Worm (Caenorhabditis elegans) whole organism, L1 larva: ENCODE results near the gene srw-44.
"Not testable (repeated sequence)": the region's sequence is repeated elsewhere in the genome, so short reads cannot be mapped to it uniquely, and the experiment has no call there.

ENCODE experiments used
- C04F5.9 ChIP-seq: sonication (generic microtip); optimal IDR thresholded peaks from 2 replicates; lab custom pipeline; 2016; ENCODE audit warnings: missing genetic modification characterization, missing compliant biosample characterization
- C16A3.4 ChIP-seq: fragments of 150-350 bp; optimal IDR thresholded peaks from 2 replicates; lab custom pipeline; 2014; ENCODE audit warnings: missing biosample characterization, missing genetic modification characterization
- Y116A8C.19 ChIP-seq: sonication (generic microtip); optimal IDR thresholded peaks from 2 replicates; lab custom pipeline; 2016; ENCODE audit warnings: missing compliant biosample characterization, missing genetic modification characterization, borderline replicate concordance
- ama-1 ChIP-seq: fragments of 150-350 bp; optimal IDR thresholded peaks from 2 replicates; lab custom pipeline; 2014
- ceh-63 ChIP-seq: fragments of 200-800 bp; sonication (Bioruptor generic); optimal IDR thresholded peaks from 2 replicates; lab custom pipeline; 2018; ENCODE audit warnings: mild to moderate bottlenecking, missing genetic modification characterization, missing compliant biosample characterization
- ceh-8 ChIP-seq: fragments of 200-800 bp; sonication (Bioruptor generic); optimal IDR thresholded peaks from 2 replicates; lab custom pipeline; 2018; ENCODE audit warnings: mild to moderate bottlenecking, missing genetic modification characterization, moderate library complexity, missing compliant biosample characterization
- ceh-82 ChIP-seq, 3 experiments: fragments of 150-350 bp in 1 of 3; sonication (generic microtip) in 2 of 3; optimal IDR thresholded peaks; 2 replicates each; lab custom pipeline; 2014 to 2017; ENCODE audit warnings: missing biosample characterization in 3 of 3, missing genetic modification characterization in 3 of 3
- dpl-1 ChIP-seq, 3 experiments: fragments of 150-350 bp in 2 of 3; sonication (generic microtip) in 1 of 3; optimal IDR thresholded peaks; 2 replicates each; lab custom pipeline; 2014 to 2017; ENCODE audit warnings: missing biosample characterization in 3 of 3, missing genetic modification characterization in 3 of 3, missing genetic modification reagents in 3 of 3
- elt-2 ChIP-seq: sonication (generic microtip); optimal IDR thresholded peaks from 2 replicates; lab custom pipeline; 2016; ENCODE audit warnings: missing genetic modification characterization, mild to moderate bottlenecking, inconsistent platforms, missing compliant biosample characterization, missing genetic modification reagents
- ets-5 ChIP-seq: fragments of 200-800 bp; sonication (Bioruptor generic); IDR thresholded peaks from 2 replicates; pipeline ENCODE4 v1.3.6; 2022; ENCODE audit warnings: missing genetic modification characterization, missing compliant biosample characterization
- fkh-10 ChIP-seq: sonication (generic microtip); optimal IDR thresholded peaks from 2 replicates; lab custom pipeline; 2017; ENCODE audit warnings: missing biosample characterization, missing genetic modification reagents, missing genetic modification characterization
- fkh-4 ChIP-seq: sonication (generic microtip); optimal IDR thresholded peaks from 2 replicates; lab custom pipeline; 2016; ENCODE audit warnings: missing compliant biosample characterization, missing genetic modification characterization, borderline replicate concordance
- fkh-8 ChIP-seq: sonication (generic microtip); optimal IDR thresholded peaks from 2 replicates; lab custom pipeline; 2016; ENCODE audit warnings: mild to moderate bottlenecking, missing genetic modification characterization, missing compliant biosample characterization
- irx-1 ChIP-seq: sonication (generic microtip); optimal IDR thresholded peaks from 2 replicates; lab custom pipeline; 2016; ENCODE audit warnings: missing genetic modification characterization, missing compliant biosample characterization
- jun-1 ChIP-seq: fragments of 150-350 bp; optimal IDR thresholded peaks from 2 replicates; lab custom pipeline; 2014; ENCODE audit warnings: missing biosample characterization, missing genetic modification reagents, missing genetic modification characterization
- lin-13 ChIP-seq: fragments of 150-350 bp; optimal IDR thresholded peaks from 2 replicates; lab custom pipeline; 2014; ENCODE audit warnings: missing biosample characterization, missing genetic modification reagents, missing genetic modification characterization
- lin-15B ChIP-seq: fragments of 150-350 bp; sonication (generic microtip); optimal IDR thresholded peaks from 3 replicates; lab custom pipeline; 2014; ENCODE audit warnings: missing biosample characterization, missing genetic modification characterization
- lsy-2 ChIP-seq, 2 experiments: fragments of 150-350 bp; optimal IDR thresholded peaks; 2 replicates each; lab custom pipeline; 2014; ENCODE audit warnings: missing biosample characterization in 2 of 2, missing genetic modification characterization in 2 of 2
- nhr-11 ChIP-seq: fragments of 150-350 bp; optimal IDR thresholded peaks from 2 replicates; lab custom pipeline; 2014; ENCODE audit warnings: missing biosample characterization, missing genetic modification characterization
- nhr-12 ChIP-seq: sonication (generic microtip); optimal IDR thresholded peaks from 2 replicates; lab custom pipeline; 2017; ENCODE audit warnings: missing biosample characterization, missing genetic modification characterization
- nhr-20 ChIP-seq: sonication (generic microtip); optimal IDR thresholded peaks from 2 replicates; lab custom pipeline; 2016; ENCODE audit warnings: mild to moderate bottlenecking, missing genetic modification characterization, missing compliant biosample characterization
- pag-3 ChIP-seq: sonication (generic microtip); optimal IDR thresholded peaks from 2 replicates; lab custom pipeline; 2017; ENCODE audit warnings: missing genetic modification characterization, mild to moderate bottlenecking, missing compliant biosample characterization, antibody characterized with exemption, borderline replicate concordance; ENCODE audit not compliant: insufficient read depth
- pax-3 ChIP-seq: fragments of 200-800 bp; sonication (Bioruptor generic); optimal IDR thresholded peaks from 2 replicates; lab custom pipeline; 2018; ENCODE audit warnings: mild to moderate bottlenecking, missing genetic modification characterization, moderate library complexity, missing compliant biosample characterization
- pqm-1 ChIP-seq: sonication (generic microtip); optimal IDR thresholded peaks from 3 replicates; lab custom pipeline; 2017; ENCODE audit warnings: missing biosample characterization, missing genetic modification characterization
- rnt-1 ChIP-seq: sonication (generic microtip); optimal IDR thresholded peaks from 2 replicates; lab custom pipeline; 2016; ENCODE audit warnings: mild to moderate bottlenecking, missing genetic modification characterization, moderate library complexity, missing compliant biosample characterization
- snu-23 ChIP-seq: sonication (generic microtip); optimal IDR thresholded peaks from 2 replicates; lab custom pipeline; 2016; ENCODE audit warnings: missing genetic modification characterization, missing compliant biosample characterization
- sup-37 ChIP-seq: fragments of 200-800 bp; sonication (Bioruptor generic); optimal IDR thresholded peaks from 2 replicates; lab custom pipeline; 2018; ENCODE audit warnings: mild to moderate bottlenecking, missing genetic modification characterization, missing compliant biosample characterization
- swsn-7 ChIP-seq: sonication (generic microtip); optimal IDR thresholded peaks from 2 replicates; lab custom pipeline; 2016; ENCODE audit warnings: missing genetic modification characterization, missing compliant biosample characterization
- tbx-2 ChIP-seq: sonication (generic microtip); optimal IDR thresholded peaks from 2 replicates; lab custom pipeline; 2016; ENCODE audit warnings: missing genetic modification characterization, missing compliant biosample characterization
- unc-130 ChIP-seq: fragments of 150-350 bp; optimal IDR thresholded peaks from 2 replicates; lab custom pipeline; 2017; ENCODE audit warnings: missing biosample characterization, missing genetic modification characterization, inconsistent platforms
- unc-86 ChIP-seq: sonication (generic microtip); optimal IDR thresholded peaks from 2 replicates; lab custom pipeline; 2016; ENCODE audit warnings: missing genetic modification characterization, missing compliant biosample characterization
- unc-98 ChIP-seq: fragments of 200-800 bp; sonication (Bioruptor generic); IDR thresholded peaks from 2 replicates; pipeline ENCODE4 v1.3.6; 2022; ENCODE audit warnings: missing genetic modification characterization, missing compliant biosample characterization
- vab-15 ChIP-seq: sonication (generic microtip); optimal IDR thresholded peaks from 2 replicates; lab custom pipeline; 2017; ENCODE audit warnings: missing genotype, mild to moderate bottlenecking, missing genetic modification characterization, missing compliant biosample characterization
- ztf-11 ChIP-seq, 2 experiments: sonication (generic microtip); optimal IDR thresholded peaks; 2 replicates each; lab custom pipeline; 2016 to 2017; ENCODE audit warnings: missing genetic modification characterization in 2 of 2, missing biosample characterization in 1 of 2, missing compliant biosample characterization in 1 of 2
- ztf-4 ChIP-seq: fragments of 150-350 bp; optimal IDR thresholded peaks from 2 replicates; lab custom pipeline; 2014; ENCODE audit warnings: missing biosample characterization, missing genetic modification characterization

srw-44 gene

ce11 chrV:16654242-16654641 is 25.8 kb upstream of the srw-44 start, which contains the start of gene W06G6.15:
Gene W06G6.15 (plus strand): TSS chrV:16654542.
- not testable (repeated sequence) for TF ChIP-seq elt-2 (tag; lab: Kevin White, UChicago); ztf-4; lin-15B

- TF ChIP-seq ceh-63 (GFP tag; lab: Kevin White, UChicago); unc-86 (tag; lab: Kevin White, UChicago); C04F5.9 (tag; lab: Kevin White, UChicago): not testable (repeated sequence)
Measured at ce11 chrV:16660816-16661215, 19.3 kb upstream of the srw-44 start, which contains the start of gene Y70C5B.2. Gene Y70C5B.2 (minus strand): TSS chrV:16660916.

- no peak for TF ChIP-seq nhr-12 (tag; lab: Kevin White, UChicago)
- TF ChIP-seq nhr-20 (tag; lab: Kevin White, UChicago): no peak
- no peak for TF ChIP-seq ztf-11 (tag; optimal IDR thresholded peaks at IDR 0.05; lab: Kevin White, UChicago)
- no peak for TF ChIP-seq pag-3 (tag; lab: Kevin White, UChicago)
- no peak for TF ChIP-seq tbx-2 (tag; lab: Kevin White, UChicago)
- no peak for TF ChIP-seq ceh-63 (GFP tag; lab: Kevin White, UChicago)
- no peak for TF ChIP-seq ceh-82 (tag; optimal IDR thresholded peaks at IDR 0.05; lab: Kevin White, UChicago)
- no peak for TF ChIP-seq nhr-11 (tag; lab: Kevin White, UChicago)
- TF ChIP-seq unc-130 (tag; lab: Kevin White, UChicago): no peak
Measured at ce11 chrV:16666647-16667046, 13.4 kb upstream of the srw-44 start, which contains the start of gene F14F8.14. Gene F14F8.14 (minus strand): TSS chrV:16666747.

ce11 chrV:16668473-16668872 is 11.6 kb upstream of the srw-44 start, which contains the start of gene F14F8.9:
Gene F14F8.9 (minus strand): TSS chrV:16668573.
- TF ChIP-seq unc-130 (tag; lab: Kevin White, UChicago) (no peak), ceh-8 (GFP tag; lab: Kevin White, UChicago) (no peak), lsy-2 (tag; optimal IDR thresholded peaks at IDR 0.05; lab: Kevin White, UChicago) (no peak), nhr-12 (tag; lab: Kevin White, UChicago) (no peak), lin-13 (GFP tag; lab: Kevin White, UChicago) (no peak), sup-37 (GFP tag; lab: Kevin White, UChicago) (no peak), irx-1 (no peak), unc-98 (GFP tag; lab: Robert Waterston, UW) (no peak), pag-3 (tag; lab: Kevin White, UChicago) (no peak), fkh-8 (tag; lab: Kevin White, UChicago) (no peak), ets-5 (GFP tag; lab: Robert Waterston, UW) (no peak), snu-23 (GFP tag; lab: Kevin White, UChicago) (no peak), jun-1 (no peak), fkh-4 (no peak), rnt-1 (no peak)

- TF ChIP-seq pqm-1 (tag; lab: Kevin White, UChicago) (no peak), swsn-7 (tag; lab: Kevin White, UChicago) (no peak), ama-1 (lab: Kevin White, UChicago) (no peak), vab-15 (tag; lab: Kevin White, UChicago) (no peak), C16A3.4 (tag; lab: Kevin White, UChicago) (no peak), Y116A8C.19 (tag; lab: Kevin White, UChicago) (no peak), pax-3 (tag; lab: Kevin White, UChicago) (no peak), fkh-10 (no peak), dpl-1 (GFP tag; optimal IDR thresholded peaks at IDR 0.05; lab: Kevin White, UChicago) (no peak)
- TF ChIP-seq, all 84 proteins: peak for 0
Measured at ce11 chrV:16671190-16671589, 8.9 kb upstream of the srw-44 start, which contains the start of gene str-61. Gene str-61 (minus strand): TSS chrV:16671290.
